In the genomic region with DNA sequence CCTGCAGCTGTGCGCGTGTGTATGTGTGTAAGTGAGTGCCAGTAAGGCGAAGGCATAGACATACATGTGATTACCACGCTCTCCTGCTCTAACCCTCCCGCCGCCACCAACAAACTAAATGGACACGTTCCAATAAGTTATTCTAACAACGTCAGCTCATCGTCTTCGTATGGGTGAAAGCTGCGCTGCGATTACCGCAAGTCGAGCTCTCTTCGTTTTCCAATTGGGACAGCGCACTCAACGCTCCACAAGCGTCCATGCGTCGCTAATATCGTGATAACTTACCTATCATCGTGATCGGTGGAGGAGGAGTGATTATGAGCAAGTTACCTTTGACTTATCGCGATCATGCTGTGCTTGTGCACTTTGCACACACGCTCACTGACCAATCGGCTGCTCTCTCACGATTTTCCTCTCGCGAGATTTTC, we compare ENCODE assay signal across 2 fruit fly cellular contexts.
A peak's percentile ranks its signal among the peaks of the same experiment; 100 is the strongest.
TF ChIP-seq lines count a peak whose summit lies in the region.

No protein-coding gene starts in this region.

TF ChIP-seq in whole organism, embryonic, 481 proteins besides CTCF, POLR2A, EP300 and RAD21 (continued from another document and continues in another):
- TF ChIP-seq Xrp1 (GFP tag; IDR thresholded peaks at IDR 0.05; lab: Robert Waterston, UW) (0 out of 2 replicates have a peak, but pooled peaks have one; percentile 28), CG30431 (GFP tag; optimal IDR thresholded peaks at IDR 0.05; lab: Kevin White, UChicago) (no peak), nau (GFP tag; optimal IDR thresholded peaks at IDR 0.05; lab: Kevin White, UChicago) (no peak), sens (GFP tag; lab: Kevin White, UChicago) (peak; percentile 71), CG7357 (GFP tag; IDR thresholded peaks at IDR 0.05; lab: Robert Waterston, UW) (no peak), CG4854 (GFP tag; optimal IDR thresholded peaks at IDR 0.05; lab: Kevin White, UChicago) (no peak), CG17829 (tag; optimal IDR thresholded peaks at IDR 0.05; lab: Kevin White, UChicago) (peak; percentile 9), zfh1 (GFP tag; IDR thresholded peaks at IDR 0.05; lab: Robert Waterston, UW) (0 out of 3 replicates have a peak, but pooled peaks have one; percentile 38), cg (GFP tag; optimal IDR thresholded peaks at IDR 0.05; lab: Kevin White, UChicago) (peak; percentile 86), Trl (optimal IDR thresholded peaks at IDR 0.05; lab: Kevin White, UChicago) (peak; percentile 45 to 57), Trl (GFP tag; optimal IDR thresholded peaks at IDR 0.05; lab: Kevin White, UChicago) (no peak), CG12769 (tag; optimal IDR thresholded peaks at IDR 0.05; lab: Kevin White, UChicago) (peak; percentile 51), CG4360 (GFP tag; IDR thresholded peaks at IDR 0.05; lab: Robert Waterston, UW) (no peak), Drgx (GFP tag; IDR thresholded peaks at IDR 0.05; lab: Robert Waterston, UW) (peak; percentile 62), CG15011 (GFP tag; optimal IDR thresholded peaks at IDR 0.05; lab: Kevin White, UChicago) (no peak), bowl (GFP tag; IDR thresholded peaks at IDR 0.05; lab: Robert Waterston, UW) (no peak), grn (GFP tag; optimal IDR thresholded peaks at IDR 0.05; lab: Kevin White, UChicago) (peak; percentile 94), jing (GFP tag; optimal IDR thresholded peaks at IDR 0.05; lab: Kevin White, UChicago) (no peak), CG7271 (tag; optimal IDR thresholded peaks at IDR 0.05; lab: Kevin White, UChicago) (no peak), exex (tag; optimal IDR thresholded peaks at IDR 0.05; lab: Kevin White, UChicago) (peak; percentile 71), ci (GFP tag; IDR thresholded peaks at IDR 0.05; lab: Robert Waterston, UW) (peak; percentile 59; the same call in 2 of the 3 replicates), Myb (GFP tag; optimal IDR thresholded peaks at IDR 0.05; lab: Kevin White, UChicago) (no peak), CG2678 (tag; optimal IDR thresholded peaks at IDR 0.05; lab: Kevin White, UChicago) (peak; percentile 46), CG2199 (GFP tag; IDR thresholded peaks at IDR 0.05; lab: Robert Waterston, UW) (peak; percentile 83), dm (GFP tag; optimal IDR thresholded peaks at IDR 0.05; lab: Kevin White, UChicago) (peak; percentile 8), CG7987 (GFP tag; optimal IDR thresholded peaks at IDR 0.05; lab: Kevin White, UChicago) (peak; percentile 4), Blimp-1 (GFP tag; optimal IDR thresholded peaks at IDR 0.05; lab: Kevin White, UChicago) (peak; percentile 33), otp (GFP tag; IDR thresholded peaks at IDR 0.05; lab: Robert Waterston, UW) (no peak), Nf-YC (tag; optimal IDR thresholded peaks at IDR 0.05; lab: Kevin White, UChicago) (peak; percentile 82), CG15269 (tag; optimal IDR thresholded peaks at IDR 0.05; lab: Kevin White, UChicago) (peak; percentile 8), ara (GFP tag; IDR thresholded peaks at IDR 0.05; lab: Robert Waterston, UW) (peak; percentile 46), CG6813 (GFP tag; optimal IDR thresholded peaks at IDR 0.05; lab: Kevin White, UChicago) (peak; percentile 18), ac (GFP tag; optimal IDR thresholded peaks at IDR 0.05; lab: Kevin White, UChicago) (peak; percentile 56), trem (tag; optimal IDR thresholded peaks at IDR 0.05; lab: Kevin White, UChicago) (peak; percentile 33), cwo (GFP tag; optimal IDR thresholded peaks at IDR 0.05; lab: Kevin White, UChicago) (peak; percentile 71), sqz (GFP tag; optimal IDR thresholded peaks at IDR 0.05; lab: Kevin White, UChicago) (peak; percentile 67), gsb-n (tag; optimal IDR thresholded peaks at IDR 0.05; lab: Kevin White, UChicago) (peak; percentile 30), CG10979 (tag; optimal IDR thresholded peaks at IDR 0.05; lab: Kevin White, UChicago) (peak; percentile 0), CG12071 (GFP tag; optimal IDR thresholded peaks at IDR 0.05; lab: Kevin White, UChicago) (peak; percentile 76), Scr (GFP tag; IDR thresholded peaks at IDR 0.05; lab: Robert Waterston, UW; ENCODE audit: partially characterized antibody) (no peak), CG1603 (tag; optimal IDR thresholded peaks at IDR 0.05; lab: Kevin White, UChicago) (peak; percentile 2), CG1024 (GFP tag; IDR thresholded peaks at IDR 0.05; lab: Robert Waterston, UW) (peak; percentile 46; the same call in 1 of the 2 replicates), CG10209 (GFP tag; optimal IDR thresholded peaks at IDR 0.05; lab: Kevin White, UChicago) (no peak), dmrt99B (tag; optimal IDR thresholded peaks at IDR 0.05; lab: Kevin White, UChicago) (peak; percentile 32), stc (GFP tag; IDR thresholded peaks at IDR 0.05; lab: Robert Waterston, UW) (peak; percentile 38; the same call in 1 of the 2 replicates), chinmo (GFP tag; IDR thresholded peaks at IDR 0.05; lab: Robert Waterston, UW; ENCODE audit: partially characterized antibody) (0 out of 4 replicates have a peak, but pooled peaks have one; percentile 8), HLH3B (GFP tag; IDR thresholded peaks at IDR 0.05; lab: Robert Waterston, UW) (peak; percentile 58; the same call in 1 of the 2 replicates), CG17612 (GFP tag; IDR thresholded peaks at IDR 0.05; lab: Robert Waterston, UW) (no peak), Ravus (GFP tag; IDR thresholded peaks at IDR 0.05; lab: Robert Waterston, UW) (no peak), CG42726 (GFP tag; IDR thresholded peaks at IDR 0.05; lab: Robert Waterston, UW; ENCODE audit: partially characterized antibody) (no peak), MBD-R2 (GFP tag; IDR thresholded peaks at IDR 0.05; lab: Robert Waterston, UW) (no peak), kni (GFP tag; optimal IDR thresholded peaks at IDR 0.05; lab: Kevin White, UChicago) (peak; percentile 97), pho (GFP tag; optimal IDR thresholded peaks at IDR 0.05; lab: Kevin White, UChicago) (no peak), vvl (GFP tag; IDR thresholded peaks at IDR 0.05; lab: Robert Waterston, UW) (peak; percentile 64; the same call in 1 of the 2 replicates), rib (GFP tag; IDR thresholded peaks at IDR 0.05; lab: Robert Waterston, UW) (0 out of 2 replicates have a peak, but pooled peaks have one; percentile 16), Rfx (GFP tag; IDR thresholded peaks at IDR 0.05; lab: Robert Waterston, UW) (0 out of 2 replicates have a peak, but pooled peaks have one; percentile 25), CG5245 (GFP tag; optimal IDR thresholded peaks at IDR 0.05; lab: Kevin White, UChicago) (peak; percentile 2), crol (GFP tag; IDR thresholded peaks at IDR 0.05; lab: Robert Waterston, UW) (peak; percentile 91), pros (GFP tag; optimal IDR thresholded peaks at IDR 0.05; lab: Kevin White, UChicago) (peak; percentile 69), Fer1 (GFP tag; optimal IDR thresholded peaks at IDR 0.05; lab: Kevin White, UChicago) (peak; percentile 18), row (GFP tag; IDR thresholded peaks at IDR 0.05; lab: Robert Waterston, UW) (peak; percentile 46; the same call in 2 of the 3 replicates), Deaf1 (tag; optimal IDR thresholded peaks at IDR 0.05; lab: Kevin White, UChicago) (peak; percentile 41)

TF ChIP-seq in whole organism, prepupa, 60 proteins besides CTCF, POLR2A, EP300 and RAD21 (continued from another document):
- peak; percentile 20 for TF ChIP-seq CG8319 (GFP tag; optimal IDR thresholded peaks at IDR 0.05; lab: Kevin White, UChicago)
- TF ChIP-seq CG4318 (GFP tag; optimal IDR thresholded peaks at IDR 0.05; lab: Kevin White, UChicago), result no peak
- TF ChIP-seq Met (GFP tag; optimal IDR thresholded peaks at IDR 0.05; lab: Kevin White, UChicago), result no peak
- peak; percentile 50 for TF ChIP-seq Hr4 (GFP tag; optimal IDR thresholded peaks at IDR 0.05; lab: Kevin White, UChicago)
- no peak for TF ChIP-seq pdm3 (GFP tag; optimal IDR thresholded peaks at IDR 0.05; lab: Kevin White, UChicago)
- TF ChIP-seq CG16779 (tag; optimal IDR thresholded peaks at IDR 0.05; lab: Kevin White, UChicago), result peak; percentile 52
- no peak for TF ChIP-seq Sox14 (GFP tag; optimal IDR thresholded peaks at IDR 0.05; lab: Kevin White, UChicago)
- TF ChIP-seq achi (GFP tag; optimal IDR thresholded peaks at IDR 0.05; lab: Kevin White, UChicago), result peak; percentile 5
- no peak for TF ChIP-seq Eip93F (GFP tag; optimal IDR thresholded peaks at IDR 0.05; lab: Kevin White, UChicago)
- no peak for TF ChIP-seq acj6 (GFP tag; optimal IDR thresholded peaks at IDR 0.05; lab: Kevin White, UChicago)
- TF ChIP-seq fd59A (GFP tag; optimal IDR thresholded peaks at IDR 0.05; lab: Kevin White, UChicago), result no peak
- TF ChIP-seq esn (GFP tag; optimal IDR thresholded peaks at IDR 0.05; lab: Kevin White, UChicago), result no peak
- no peak for TF ChIP-seq Blimp-1 (GFP tag; optimal IDR thresholded peaks at IDR 0.05; lab: Kevin White, UChicago)
- no peak for TF ChIP-seq Gug (GFP tag; IDR thresholded peaks at IDR 0.05; lab: Robert Waterston, UW)
- peak; percentile 39 for TF ChIP-seq CG6854 (GFP tag; optimal IDR thresholded peaks at IDR 0.05; lab: Kevin White, UChicago)
- TF ChIP-seq ss (GFP tag; optimal IDR thresholded peaks at IDR 0.05; lab: Kevin White, UChicago), result peak; percentile 23 to 47
- peak; percentile 19 for TF ChIP-seq Lpt (GFP tag; optimal IDR thresholded peaks at IDR 0.05; lab: Kevin White, UChicago)
- TF ChIP-seq topi (GFP tag; optimal IDR thresholded peaks at IDR 0.05; lab: Kevin White, UChicago), result peak; percentile 23
- TF ChIP-seq CG31627 (GFP tag; optimal IDR thresholded peaks at IDR 0.05; lab: Kevin White, UChicago), result no peak
- TF ChIP-seq CG3032 (tag; optimal IDR thresholded peaks at IDR 0.05; lab: Kevin White, UChicago), result no peak
- TF ChIP-seq CG6792 (GFP tag; optimal IDR thresholded peaks at IDR 0.05; lab: Kevin White, UChicago), result no peak
- no peak for TF ChIP-seq dsx (GFP tag; optimal IDR thresholded peaks at IDR 0.05; lab: Kevin White, UChicago; ENCODE audit: poor library complexity, severe bottlenecking)
- TF ChIP-seq Sox15 (GFP tag; optimal IDR thresholded peaks at IDR 0.05; lab: Kevin White, UChicago), result no peak
- TF ChIP-seq CG11902 (GFP tag; optimal IDR thresholded peaks at IDR 0.05; lab: Kevin White, UChicago), result no peak
- peak; percentile 35 for TF ChIP-seq net (GFP tag; optimal IDR thresholded peaks at IDR 0.05; lab: Kevin White, UChicago)
- peak; percentile 82 for TF ChIP-seq CG6808 (GFP tag; optimal IDR thresholded peaks at IDR 0.05; lab: Kevin White, UChicago)
- no peak for TF ChIP-seq CG3919 (GFP tag; optimal IDR thresholded peaks at IDR 0.05; lab: Kevin White, UChicago)
- no peak for TF ChIP-seq fkh (GFP tag; optimal IDR thresholded peaks at IDR 0.05; lab: Kevin White, UChicago)
- no peak for TF ChIP-seq Hr39 (GFP tag; optimal IDR thresholded peaks at IDR 0.05; lab: Kevin White, UChicago)
- peak; percentile 53 for TF ChIP-seq CG7368 (GFP tag; optimal IDR thresholded peaks at IDR 0.05; lab: Kevin White, UChicago)
- peak; percentile 62 for TF ChIP-seq CG6276 (GFP tag; optimal IDR thresholded peaks at IDR 0.05; lab: Kevin White, UChicago)
- no peak for TF ChIP-seq Ets96B (tag; optimal IDR thresholded peaks at IDR 0.05; lab: Kevin White, UChicago)
- TF ChIP-seq Hr38 (GFP tag; optimal IDR thresholded peaks at IDR 0.05; lab: Kevin White, UChicago), result no peak
- no peak for TF ChIP-seq OdsH (GFP tag; optimal IDR thresholded peaks at IDR 0.05; lab: Kevin White, UChicago)
- TF ChIP-seq CG34406 (GFP tag; optimal IDR thresholded peaks at IDR 0.05; lab: Kevin White, UChicago), result peak; percentile 5
- TF ChIP-seq CG11762 (GFP tag; optimal IDR thresholded peaks at IDR 0.05; lab: Kevin White, UChicago; ENCODE audit: insufficient read depth), result no peak
- TF ChIP-seq CG8119 (GFP tag; IDR thresholded peaks at IDR 0.05; lab: Robert Waterston, UW), result peak; percentile 64; the same call in 2 of the 3 replicates
- TF ChIP-seq CG1621 (tag; optimal IDR thresholded peaks at IDR 0.05; lab: Kevin White, UChicago), result no peak
- TF ChIP-seq Eip78C (GFP tag; lab: Kevin White, UChicago), result peak; percentile 60
- TF ChIP-seq spab (GFP tag; optimal IDR thresholded peaks at IDR 0.05; lab: Kevin White, UChicago), result peak; percentile 28
